Worm (Caenorhabditis elegans): ENCODE data around the gene cyp-33C12.

The cyp-33C12 gene

DNA sequence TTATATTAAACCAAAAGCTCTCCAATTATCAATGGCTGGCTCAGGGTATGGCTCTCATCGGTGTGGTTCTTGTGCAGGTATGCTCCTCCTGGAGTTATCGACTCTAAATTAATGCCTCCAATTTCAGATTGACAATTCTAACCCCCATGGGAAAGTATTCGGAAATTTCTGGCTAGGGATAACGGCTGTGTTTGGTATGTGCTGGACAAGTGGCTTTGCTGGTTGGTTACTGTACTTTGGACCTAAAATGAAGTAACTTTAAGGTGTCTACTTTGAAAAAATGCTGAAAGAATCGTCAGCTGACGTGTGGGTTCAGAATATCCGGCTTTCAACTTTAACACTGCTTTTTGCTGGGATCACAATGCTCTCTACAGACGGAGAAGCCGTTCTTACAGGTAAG is 12.7 kb upstream of the cyp-33C12 start:
- no peak for TF ChIP-seq hlh-13 (GFP tag; optimal IDR thresholded peaks at IDR 0.05)
- TF ChIP-seq ceh-22 (tag; optimal IDR thresholded peaks at IDR 0.05): no peak
- TF ChIP-seq fkh-6 (tag; optimal IDR thresholded peaks at IDR 0.05): no peak
- TF ChIP-seq pax-1 (tag; optimal IDR thresholded peaks at IDR 0.05): no peak
- TF ChIP-seq sdc-2 (tag; optimal IDR thresholded peaks at IDR 0.05): no peak
- TF ChIP-seq C08G9.2 (tag; optimal IDR thresholded peaks at IDR 0.05): no peak
- TF ChIP-seq ceh-45 (GFP tag; IDR thresholded peaks at IDR 0.05): no peak

DNA sequence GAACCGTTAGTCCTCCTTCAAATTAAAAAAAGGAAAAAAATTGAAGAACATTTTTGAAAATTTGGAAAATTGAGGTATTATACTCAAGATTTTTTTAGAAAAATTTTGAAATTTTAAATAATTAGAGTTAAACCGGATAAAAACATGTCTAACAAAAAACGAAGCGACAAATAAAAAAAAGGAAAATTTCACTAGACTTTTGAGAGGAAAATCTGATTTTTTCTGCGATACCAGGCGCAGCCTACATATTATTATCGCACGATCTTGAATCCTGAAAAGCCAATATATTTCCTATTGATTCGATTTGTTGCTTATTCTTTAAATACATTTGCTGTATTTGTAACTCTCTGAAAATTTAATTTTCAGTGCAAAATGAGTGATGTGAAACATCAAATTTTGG is 11.2 kb upstream of the cyp-33C12 start, which contains the start of gene nstp-8:
Gene nstp-8, plus strand, starts transcription at position 301 of the 400 bp plus-strand sequence.
- TF ChIP-seq ets-4 (tag; optimal IDR thresholded peaks at IDR 0.05) (no peak), pha-2 (tag; optimal IDR thresholded peaks at IDR 0.05) (no peak), unc-55 (GFP tag; optimal IDR thresholded peaks at IDR 0.05) (no peak), ahr-1 (tag; optimal IDR thresholded peaks at IDR 0.05) (no peak), tbx-7 (tag; optimal IDR thresholded peaks at IDR 0.05) (no peak), dve-1 (tag; optimal IDR thresholded peaks at IDR 0.05) (no peak), hlh-30 (tag; optimal IDR thresholded peaks at IDR 0.05; ENCODE audit: insufficient read depth) (no peak), ztf-16 (tag; optimal IDR thresholded peaks at IDR 0.05) (no peak), dmd-4 (tag; optimal IDR thresholded peaks at IDR 0.05; ENCODE audit: borderline replicate concordance) (no peak), ama-1 (optimal IDR thresholded peaks at IDR 0.05) (no peak), Y22D7AL.16 (tag; optimal IDR thresholded peaks at IDR 0.05) (no peak)

- TF ChIP-seq pag-3 (tag; optimal IDR thresholded peaks at IDR 0.05; ENCODE audit: borderline replicate concordance): no peak
- TF ChIP-seq ceh-2 (tag; optimal IDR thresholded peaks at IDR 0.05): no peak
- no peak for TF ChIP-seq ets-4 (tag; optimal IDR thresholded peaks at IDR 0.05)
- TF ChIP-seq unc-3 (GFP tag; conservative IDR thresholded peaks at IDR 0.05): no peak
- no peak for TF ChIP-seq unc-3 (tag; optimal IDR thresholded peaks at IDR 0.05)
- TF ChIP-seq sox-4 (tag; optimal IDR thresholded peaks at IDR 0.05): no peak
- no peak for TF ChIP-seq ahr-1 (tag; optimal IDR thresholded peaks at IDR 0.05)
- no peak for TF ChIP-seq K09A11.1 (tag; optimal IDR thresholded peaks at IDR 0.05; ENCODE audit: insufficient read depth)
- TF ChIP-seq ztf-16 (tag; optimal IDR thresholded peaks at IDR 0.05): no peak
- no peak for TF ChIP-seq sdc-2 (tag; optimal IDR thresholded peaks at IDR 0.05)
- no peak for TF ChIP-seq ceh-45 (GFP tag; IDR thresholded peaks at IDR 0.05)
- no peak for TF ChIP-seq ceh-22 (tag; optimal IDR thresholded peaks at IDR 0.05)
- TF ChIP-seq unc-55 (GFP tag; optimal IDR thresholded peaks at IDR 0.05): no peak
- no peak for TF ChIP-seq syd-9 (tag; optimal IDR thresholded peaks at IDR 0.05)
- no peak for TF ChIP-seq pha-2 (tag; optimal IDR thresholded peaks at IDR 0.05)
- TF ChIP-seq nhr-232 (tag; optimal IDR thresholded peaks at IDR 0.05): no peak
- TF ChIP-seq lim-6 (tag; optimal IDR thresholded peaks at IDR 0.05): no peak
- TF ChIP-seq ceh-30 (tag; optimal IDR thresholded peaks at IDR 0.05): no peak
- TF ChIP-seq tbx-7 (tag; optimal IDR thresholded peaks at IDR 0.05): no peak
Observed at ce11 chrV:2214428-2215038, 10.3 kb upstream of the cyp-33C12 start, which contains the start of gene nhr-184. nhr-184 (minus strand) TSS chrV:2214478.

- TF ChIP-seq hlh-30 (tag; optimal IDR thresholded peaks at IDR 0.05; ENCODE audit: insufficient read depth): peak; percentile 37
- no peak for TF ChIP-seq ceh-24 (tag; optimal IDR thresholded peaks at IDR 0.05)
Observed at ce11 chrV:2211936-2212335, 7.7 kb upstream of the cyp-33C12 start, which contains the start of gene nhr-133. nhr-133 (minus strand) TSS chrV:2212118.

ce11 chrV:2207527-2207926 is 3.3 kb upstream of the cyp-33C12 start:
- no peak for TF ChIP-seq mec-3 (tag; optimal IDR thresholded peaks at IDR 0.05; ENCODE audit: borderline replicate concordance)
- TF ChIP-seq nfya-1 (tag; optimal IDR thresholded peaks at IDR 0.05): peak; percentile 92
- TF ChIP-seq pag-3 (tag; optimal IDR thresholded peaks at IDR 0.05; ENCODE audit: borderline replicate concordance): no peak

- no peak for TF ChIP-seq fax-1 (tag; optimal IDR thresholded peaks at IDR 0.05)
- no peak for TF ChIP-seq lin-11 (tag; optimal IDR thresholded peaks at IDR 0.05)
- no peak for TF ChIP-seq ttx-3 (tag; optimal IDR thresholded peaks at IDR 0.05)
- TF ChIP-seq pat-9 (tag; optimal IDR thresholded peaks at IDR 0.05): no peak
- TF ChIP-seq madf-2 (tag; optimal IDR thresholded peaks at IDR 0.05): no peak
- no peak for TF ChIP-seq pag-3 (tag; optimal IDR thresholded peaks at IDR 0.05; ENCODE audit: borderline replicate concordance)
- TF ChIP-seq zip-5 (tag; optimal IDR thresholded peaks at IDR 0.05): no peak
- TF ChIP-seq ceh-19 (GFP tag; optimal IDR thresholded peaks at IDR 0.05): no peak
- no peak for TF ChIP-seq ceh-30 (tag; optimal IDR thresholded peaks at IDR 0.05)
- no peak for TF ChIP-seq sox-4 (tag; optimal IDR thresholded peaks at IDR 0.05)
- TF ChIP-seq odd-2 (tag; optimal IDR thresholded peaks at IDR 0.05): no peak
- TF ChIP-seq syd-9 (tag; optimal IDR thresholded peaks at IDR 0.05): no peak
- no peak for TF ChIP-seq ets-4 (tag; optimal IDR thresholded peaks at IDR 0.05)
- TF ChIP-seq tbx-2 (tag; optimal IDR thresholded peaks at IDR 0.05): no peak
Observed at ce11 chrV:2206801-2207200, 2.6 kb upstream of the cyp-33C12 start, which contains the start of gene svh-11. svh-11 (plus strand) TSS chrV:2207101.
